Worm (Caenorhabditis elegans) whole organism, young adult: ENCODE results near the gene msp-36.

ENCODE experiments used
- Y67H2A.10 ChIP-seq: fragments of 200-800 bp; sonication (Bioruptor generic); conservative IDR thresholded peaks from 2 replicates; pipeline ENCODE4 v1.3.6; 2022; ENCODE audit warnings: missing genetic modification reagents, missing genetic modification characterization, missing compliant biosample characterization
- lir-1 ChIP-seq: fragments of 200-800 bp; sonication (Bioruptor generic); conservative IDR thresholded peaks from 2 replicates; pipeline ENCODE4 v1.3.6; 2022; ENCODE audit warnings: missing genetic modification reagents, missing genetic modification characterization, missing compliant biosample characterization
- pha-4 ChIP-seq: fragments of 150-350 bp; sonication (generic microtip); optimal IDR thresholded peaks from 2 replicates; lab custom pipeline; 2014; ENCODE audit warnings: missing biosample characterization, missing genetic modification reagents, missing genetic modification characterization
- tbx-9 ChIP-seq: sonication (generic microtip); optimal IDR thresholded peaks from 2 replicates; lab custom pipeline; 2016; ENCODE audit warnings: borderline replicate concordance, missing genetic modification characterization, inconsistent platforms, missing compliant biosample characterization
- tlf-1 ChIP-seq: fragments of 200-800 bp; sonication (Bioruptor generic); optimal IDR thresholded peaks from 2 replicates; lab custom pipeline; 2018; ENCODE audit warnings: mild to moderate bottlenecking, missing genetic modification characterization, missing compliant biosample characterization
- unc-62 ChIP-seq: fragments of 150-350 bp; optimal IDR thresholded peaks from 2 replicates; lab custom pipeline; 2014; ENCODE audit warnings: missing biosample characterization, missing genetic modification reagents, missing genetic modification characterization

DNA sequence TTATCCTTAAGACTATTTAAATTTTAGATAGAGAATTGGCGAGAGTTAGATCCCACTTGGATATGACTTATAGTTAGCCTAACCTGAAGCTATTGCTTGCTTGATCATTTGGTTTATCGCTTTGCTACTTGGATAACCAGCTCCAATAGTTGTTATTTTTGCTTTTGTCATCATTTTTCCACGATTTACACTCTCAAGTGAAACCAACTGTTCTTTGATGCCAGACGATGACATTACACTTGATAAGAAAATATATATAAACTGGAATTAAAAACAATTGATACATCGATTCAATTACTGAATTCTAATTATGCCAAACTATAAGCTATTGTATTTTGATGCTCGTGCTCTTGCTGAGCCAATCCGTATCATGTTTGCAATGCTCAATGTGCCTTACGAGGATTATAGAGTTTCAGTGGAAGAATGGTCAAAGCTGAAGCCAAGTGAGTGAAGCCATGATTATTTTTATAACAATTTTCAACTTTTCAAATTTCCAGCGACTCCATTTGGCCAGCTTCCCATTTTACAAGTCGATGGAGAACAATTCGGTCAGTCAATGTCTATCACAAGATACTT is 46.8 kb downstream of the msp-36 start, which contains the start of the genes gst-2, gst-4 and dhs-12:
- TF ChIP-seq Y67H2A.10 (GFP tag; lab: Robert Waterston, UW) (no peak), tbx-9 (tag; lab: Kevin White, UChicago) (no peak), pha-4 (tag; lab: Kevin White, UChicago) (no peak), unc-62 (GFP tag; lab: Kevin White, UChicago) (no peak), tlf-1 (GFP tag; lab: Kevin White, UChicago) (no peak), lir-1 (GFP tag; lab: Robert Waterston, UW) (no peak)
